Fruit fly (Drosophila melanogaster): ENCODE results near the gene CG6845.

- no peak for TF ChIP-seq foxo (GFP tag; optimal IDR thresholded peaks at IDR 0.05)
- TF ChIP-seq psq (GFP tag; optimal IDR thresholded peaks at IDR 0.05), result no peak
- no peak for TF ChIP-seq Myc (optimal IDR thresholded peaks at IDR 0.05)
- TF ChIP-seq Jra (GFP tag; optimal IDR thresholded peaks at IDR 0.05), result no peak
- no peak for TF ChIP-seq h (GFP tag; optimal IDR thresholded peaks at IDR 0.05)
- no peak for TF ChIP-seq fru (GFP tag; optimal IDR thresholded peaks at IDR 0.05)
- TF ChIP-seq lola (GFP tag; optimal IDR thresholded peaks at IDR 0.05), result no peak
- TF ChIP-seq pan (optimal IDR thresholded peaks at IDR 0.05), result no peak
- TF ChIP-seq usp (GFP tag; optimal IDR thresholded peaks at IDR 0.05), result no peak
- no peak for TF ChIP-seq Rel (GFP tag; optimal IDR thresholded peaks at IDR 0.05)
- no peak for TF ChIP-seq Rel (tag; optimal IDR thresholded peaks at IDR 0.05)
- TF ChIP-seq dmrt93B (GFP tag; optimal IDR thresholded peaks at IDR 0.05), result no peak
Observed at dm6 chr3L:97823-98222, 48.4 kb upstream of the CG6845 start.

Measured in whole organism, wandering third instar larva.